Fruit fly (Drosophila melanogaster) whole organism, embryonic: ENCODE data around the gene CG7058.
A peak's percentile ranks its signal among the peaks of the same experiment; 100 is the strongest.

ENCODE experiments used
- ATbp ChIP-seq: fragments of 200-800 bp; sonication (Bioruptor generic); optimal IDR thresholded peaks from 2 replicates; lab custom pipeline; 2017; ENCODE audit warnings: missing biosample characterization, mild to moderate bottlenecking, missing genetic modification characterization, missing genetic modification reagents
- Antp ChIP-seq: fragments of 200-800 bp; sonication (Bioruptor generic); optimal IDR thresholded peaks from 3 replicates; lab custom pipeline; 2016; ENCODE audit warnings: missing biosample characterization, missing genetic modification characterization
- CG10654 ChIP-seq: fragments of 200-800 bp; sonication (Bioruptor generic); optimal IDR thresholded peaks from 2 replicates; lab custom pipeline; 2016; ENCODE audit warnings: missing biosample characterization, missing genetic modification characterization
- CG11560 ChIP-seq: fragments of 200-800 bp; sonication (Bioruptor generic); IDR thresholded peaks from 3 replicates; pipeline ENCODE4 v1.3.6; 2022; ENCODE audit warnings: missing biosample characterization, missing genetic modification characterization
- CG1233 ChIP-seq: fragments of 200-800 bp; sonication (Bioruptor generic); optimal IDR thresholded peaks from 4 replicates; lab custom pipeline; 2018; ENCODE audit warnings: missing biosample characterization, mild to moderate bottlenecking, missing genetic modification characterization
- CG15601 ChIP-seq: fragments of 200-800 bp; sonication (Bioruptor generic); optimal IDR thresholded peaks from 3 replicates; lab custom pipeline; 2019; ENCODE audit warnings: missing biosample characterization, mild to moderate bottlenecking, missing genetic modification characterization, moderate library complexity
- CG15696 ChIP-seq: fragments of 200-800 bp; sonication (Bioruptor generic); optimal IDR thresholded peaks from 2 replicates; lab custom pipeline; 2019; ENCODE audit warnings: missing biosample characterization, mild to moderate bottlenecking, missing genetic modification characterization, moderate library complexity
- CG16815 ChIP-seq: fragments of 200-800 bp; sonication (Bioruptor generic); optimal IDR thresholded peaks from 3 replicates; lab custom pipeline; 2017; ENCODE audit warnings: missing biosample characterization, mild to moderate bottlenecking, missing genetic modification characterization
- CG2678 ChIP-seq: fragments of 200-800 bp; sonication (Bioruptor generic); optimal IDR thresholded peaks from 3 replicates; lab custom pipeline; 2019; ENCODE audit warnings: missing biosample characterization, mild to moderate bottlenecking, missing genetic modification characterization, moderate library complexity
- CG30431 ChIP-seq: fragments of 200-800 bp; sonication (Bioruptor generic); optimal IDR thresholded peaks from 2 replicates; lab custom pipeline; 2017; ENCODE audit warnings: missing biosample characterization, missing genetic modification characterization
- CG31441 ChIP-seq: fragments of 200-800 bp; sonication (Bioruptor generic); IDR thresholded peaks from 2 replicates; pipeline ENCODE4 v1.3.6; 2022; ENCODE audit warnings: missing biosample characterization, missing genetic modification characterization
- CG4360 ChIP-seq: fragments of 200-800 bp; sonication (Bioruptor generic); IDR thresholded peaks from 2 replicates; pipeline ENCODE4 v1.3.6; 2022; ENCODE audit warnings: missing biosample characterization, missing genetic modification characterization
- CG6683 ChIP-seq: fragments of 200-800 bp; sonication (Bioruptor generic); optimal IDR thresholded peaks from 2 replicates; lab custom pipeline; 2017; ENCODE audit warnings: missing biosample characterization, mild to moderate bottlenecking, missing genetic modification characterization, missing genetic modification reagents
- CG9609 ChIP-seq: fragments of 200-800 bp; sonication (Bioruptor generic); optimal IDR thresholded peaks from 3 replicates; lab custom pipeline; 2016; ENCODE audit warnings: missing biosample characterization, missing genetic modification characterization
- CG9876 ChIP-seq: fragments of 200-800 bp; sonication (Bioruptor generic); optimal IDR thresholded peaks from 2 replicates; lab custom pipeline; 2016; ENCODE audit warnings: missing biosample characterization, missing genetic modification characterization
- CHES-1-like ChIP-seq: fragments of 200-800 bp; sonication (Bioruptor generic); optimal IDR thresholded peaks from 2 replicates; lab custom pipeline; 2016; ENCODE audit warnings: missing biosample characterization, missing genetic modification characterization
- Dip2 ChIP-seq: fragments of 200-800 bp; sonication (Bioruptor generic); IDR thresholded peaks from 2 replicates; pipeline ENCODE4 v1.3.6; 2022; ENCODE audit warnings: missing biosample characterization, missing genetic modification characterization
- Ets65A ChIP-seq: fragments of 200-800 bp; sonication (Bioruptor generic); peaks from one replicate; lab custom pipeline; 2016; ENCODE audit warnings: missing biosample characterization, missing genetic modification characterization
- Fer1 ChIP-seq: fragments of 200-800 bp; sonication (Bioruptor generic); optimal IDR thresholded peaks from 2 replicates; lab custom pipeline; 2017; ENCODE audit warnings: missing biosample characterization, mild to moderate bottlenecking, missing genetic modification characterization
- Hand ChIP-seq: fragments of 200-800 bp; sonication (Bioruptor generic); optimal IDR thresholded peaks from 2 replicates; lab custom pipeline; 2017; ENCODE audit warnings: mild to moderate bottlenecking, missing biosample characterization, missing genetic modification reagents, missing genetic modification characterization
- Lim3 ChIP-seq: fragments of 200-800 bp; sonication (Bioruptor generic); IDR thresholded peaks from 2 replicates; pipeline ENCODE4 v1.3.6; 2022; ENCODE audit warnings: missing biosample characterization, missing genetic modification characterization
- MBD-R2 ChIP-seq: fragments of 200-800 bp; sonication (Bioruptor generic); IDR thresholded peaks from 2 replicates; pipeline ENCODE4 v1.3.6; 2022; ENCODE audit warnings: missing biosample characterization, missing genetic modification characterization
- Med ChIP-seq: fragments of 200-800 bp; sonication (Bioruptor generic); peaks from one replicate; lab custom pipeline; 2016; ENCODE audit warnings: missing biosample characterization, missing genetic modification characterization, mild to moderate bottlenecking, inconsistent platforms, moderate library complexity
- NFAT ChIP-seq: fragments of 200-800 bp; sonication (Bioruptor generic); IDR thresholded peaks from 2 replicates; pipeline ENCODE4 v1.3.6; 2022; ENCODE audit warnings: missing biosample characterization, missing genetic modification characterization
- Nf-YC ChIP-seq: fragments of 200-800 bp; optimal IDR thresholded peaks from 3 replicates; lab custom pipeline; 2019; ENCODE audit warnings: missing biosample characterization, mild to moderate bottlenecking, missing genetic modification characterization, moderate library complexity
- bab2 ChIP-seq: fragments of 200-800 bp; sonication (Bioruptor generic); optimal IDR thresholded peaks from 2 replicates; lab custom pipeline; 2016; ENCODE audit warnings: missing biosample characterization, missing genetic modification characterization
- bsh ChIP-seq, 2 experiments: fragments of 200-800 bp; sonication (Bioruptor generic); optimal IDR thresholded peaks; 2 replicates each; lab custom pipeline; 2017 to 2018; ENCODE audit warnings: mild to moderate bottlenecking in 2 of 2, missing biosample characterization in 2 of 2, missing genetic modification characterization in 2 of 2, moderate library complexity in 1 of 2
- caup ChIP-seq: fragments of 200-800 bp; sonication (Bioruptor generic); optimal IDR thresholded peaks from 3 replicates; lab custom pipeline; 2017; ENCODE audit warnings: missing biosample characterization, mild to moderate bottlenecking, missing genetic modification characterization, moderate library complexity; ENCODE audit not compliant: severe bottlenecking
- eve ChIP-seq, 2 experiments: fragments of >200 bp; optimal IDR thresholded peaks; 2 replicates each; lab custom pipeline; 2017; ENCODE audit warnings: missing biosample characterization in 2 of 2, missing genetic modification characterization in 2 of 2
- ewg ChIP-seq: fragments of 200-800 bp; sonication (Bioruptor generic); optimal IDR thresholded peaks from 3 replicates; lab custom pipeline; 2017; ENCODE audit warnings: mild to moderate bottlenecking, missing biosample characterization, missing genetic modification reagents, missing genetic modification characterization
- eyg ChIP-seq: fragments of 200-800 bp; sonication (Bioruptor generic); optimal IDR thresholded peaks from 3 replicates; lab custom pipeline; 2016; ENCODE audit warnings: missing biosample characterization, missing genetic modification characterization
- fd102C ChIP-seq: fragments of 200-800 bp; sonication (Bioruptor generic); optimal IDR thresholded peaks from 2 replicates; lab custom pipeline; 2018; ENCODE audit warnings: missing biosample characterization, mild to moderate bottlenecking, missing genetic modification characterization, moderate library complexity
- fu2 ChIP-seq: fragments of 200-800 bp; sonication (Bioruptor generic); optimal IDR thresholded peaks from 2 replicates; lab custom pipeline; 2016; ENCODE audit warnings: missing biosample characterization, missing genetic modification characterization
- gem ChIP-seq: fragments of 200-800 bp; sonication (Bioruptor generic); optimal IDR thresholded peaks from 2 replicates; lab custom pipeline; 2019; ENCODE audit warnings: missing biosample characterization, mild to moderate bottlenecking, missing genetic modification characterization, moderate library complexity
- mirr ChIP-seq: fragments of 200-800 bp; sonication (Bioruptor generic); optimal IDR thresholded peaks from 3 replicates; lab custom pipeline; 2018; ENCODE audit warnings: missing biosample characterization, mild to moderate bottlenecking, missing genetic modification characterization
- mld ChIP-seq: fragments of 200-800 bp; sonication (Bioruptor generic); IDR thresholded peaks from 3 replicates; pipeline ENCODE4 v1.3.6; 2022; ENCODE audit warnings: missing biosample characterization, missing genetic modification characterization; ENCODE audit not compliant: partially characterized antibody
- nau ChIP-seq: fragments of 200-800 bp; sonication (Bioruptor generic); optimal IDR thresholded peaks from 3 replicates; lab custom pipeline; 2017; ENCODE audit warnings: missing biosample characterization, mild to moderate bottlenecking, missing genetic modification characterization, missing genetic modification reagents
- nmo ChIP-seq: fragments of 200-800 bp; sonication (Bioruptor generic); optimal IDR thresholded peaks from 2 replicates; lab custom pipeline; 2018; ENCODE audit warnings: missing biosample characterization, mild to moderate bottlenecking, missing genetic modification characterization, moderate library complexity
- org-1 ChIP-seq: fragments of 200-800 bp; sonication (Bioruptor generic); optimal IDR thresholded peaks from 2 replicates; lab custom pipeline; 2017; ENCODE audit warnings: missing biosample characterization, missing genetic modification characterization
- psq ChIP-seq: fragments of 200-800 bp; sonication (Bioruptor generic); optimal IDR thresholded peaks from 2 replicates; lab custom pipeline; 2017; ENCODE audit warnings: missing biosample characterization, missing genetic modification characterization
- pum ChIP-seq: fragments of 200-800 bp; sonication (Bioruptor generic); optimal IDR thresholded peaks from 2 replicates; lab custom pipeline; 2016; ENCODE audit warnings: missing biosample characterization, missing genetic modification characterization
- rib ChIP-seq: fragments of 200-800 bp; sonication (Bioruptor generic); IDR thresholded peaks from 2 replicates; pipeline ENCODE4 v1.3.6; 2022; ENCODE audit warnings: missing biosample characterization, missing genetic modification characterization
- ro ChIP-seq: fragments of 200-800 bp; sonication (Bioruptor generic); IDR thresholded peaks from 2 replicates; pipeline ENCODE4 v1.3.6; 2022; ENCODE audit warnings: missing biosample characterization, missing genetic modification characterization
- row ChIP-seq: fragments of 200-800 bp; sonication (Bioruptor generic); IDR thresholded peaks from 3 replicates; pipeline ENCODE4 v1.3.6; 2022; ENCODE audit warnings: missing biosample characterization, missing genetic modification characterization
- sd ChIP-seq: fragments of 200-800 bp; sonication (Bioruptor generic); optimal IDR thresholded peaks from 3 replicates; lab custom pipeline; 2018; ENCODE audit warnings: missing biosample characterization, mild to moderate bottlenecking, missing genetic modification characterization, moderate library complexity
- sisA ChIP-seq: fragments of 200-800 bp; sonication (Bioruptor generic); IDR thresholded peaks from 2 replicates; pipeline ENCODE4 v1.3.6; 2022; ENCODE audit warnings: missing biosample characterization, missing genetic modification characterization
- sob ChIP-seq: fragments of 200-800 bp; sonication (Bioruptor generic); IDR thresholded peaks from 2 replicates; pipeline ENCODE4 v1.3.6; 2022; ENCODE audit warnings: missing biosample characterization, missing genetic modification characterization
- sr ChIP-seq: fragments of 200-800 bp; sonication (Bioruptor generic); IDR thresholded peaks from 3 replicates; pipeline ENCODE4 v1.3.6; 2022; ENCODE audit warnings: missing biosample characterization, missing genetic modification characterization
- trem ChIP-seq: fragments of 200-800 bp; optimal IDR thresholded peaks from 3 replicates; lab custom pipeline; 2019; ENCODE audit warnings: missing biosample characterization, mild to moderate bottlenecking, missing genetic modification characterization, moderate library complexity
- zen ChIP-seq: fragments of 200-800 bp; sonication (Bioruptor generic); optimal IDR thresholded peaks from 3 replicates; lab custom pipeline; 2018; ENCODE audit warnings: missing biosample characterization, mild to moderate bottlenecking, missing genetic modification characterization, moderate library complexity

The CG7058 gene

DNA sequence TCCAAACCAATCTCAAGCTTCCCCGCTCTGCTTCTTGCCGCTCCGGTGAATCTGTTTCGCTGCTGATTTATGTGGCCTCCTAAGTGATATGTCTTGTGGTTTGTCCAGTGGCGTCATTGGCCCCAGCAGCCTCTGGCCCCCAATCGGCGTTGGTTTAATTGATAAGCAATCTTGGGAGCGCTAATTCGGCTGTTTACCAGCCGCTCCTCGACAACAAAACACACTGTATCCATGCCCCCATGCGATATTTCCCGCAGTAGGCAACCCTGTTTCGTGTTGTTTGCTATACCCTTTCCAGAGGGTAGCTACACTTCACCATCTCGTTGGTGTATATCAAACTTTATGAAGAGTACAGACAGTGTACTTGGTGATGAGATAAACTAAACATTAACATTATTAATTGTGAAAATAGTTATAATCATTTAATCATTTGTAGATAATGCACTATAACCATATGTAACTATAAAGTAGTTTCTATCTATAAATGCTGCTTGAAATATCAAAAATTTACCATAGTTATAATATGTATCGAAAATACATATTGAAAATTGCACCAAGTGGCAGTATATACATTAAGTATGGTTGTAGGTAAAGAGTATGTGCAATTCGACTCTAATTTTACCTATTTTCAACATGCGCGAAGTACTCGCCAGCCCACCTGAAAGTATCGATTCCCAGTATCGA is 42.0 kb downstream of the CG7058 start, which contains the start of gene shop (continued):
- peak; percentile 58 for TF ChIP-seq sd (tag; lab: Kevin White, UChicago)
- TF ChIP-seq row (GFP tag; lab: Robert Waterston, UW): peak; percentile 93
- TF ChIP-seq Med: peak; percentile 90
- peak; percentile 68 for TF ChIP-seq caup (GFP tag; lab: Kevin White, UChicago)
- peak; percentile 97 for TF ChIP-seq Ets65A (GFP tag; lab: Kevin White, UChicago)
- TF ChIP-seq mirr (GFP tag; lab: Kevin White, UChicago): peak; percentile 59
- TF ChIP-seq ro: no peak
- peak; percentile 77 for TF ChIP-seq fu2 (GFP tag; lab: Kevin White, UChicago)
- TF ChIP-seq CG15696 (tag; lab: Kevin White, UChicago): peak; percentile 64
- peak; percentile 78 to 81 for TF ChIP-seq bsh (GFP tag; optimal IDR thresholded peaks at IDR 0.05; lab: Kevin White, UChicago)
- peak; percentile 31 for TF ChIP-seq psq (GFP tag; lab: Kevin White, UChicago)
- peak; percentile 78 for TF ChIP-seq CG16815 (GFP tag; lab: Kevin White, UChicago)
- peak; percentile 49 for TF ChIP-seq CG9876
- TF ChIP-seq Fer1 (GFP tag; lab: Kevin White, UChicago): peak; percentile 84
- TF ChIP-seq sob (GFP tag; lab: Robert Waterston, UW): peak; percentile 76
- peak; percentile 93 for TF ChIP-seq nmo
- no peak for TF ChIP-seq CG4360 (GFP tag; lab: Robert Waterston, UW)
- peak; percentile 64 for TF ChIP-seq pum (GFP tag; lab: Kevin White, UChicago)
- TF ChIP-seq Hand (GFP tag; lab: Kevin White, UChicago): peak; percentile 83
- TF ChIP-seq CG6683: peak; percentile 60
- TF ChIP-seq sr (GFP tag; lab: Robert Waterston, UW): 0 out of 3 replicates have a peak, but pooled peaks have one; percentile 34
- no peak for TF ChIP-seq nau (GFP tag; lab: Kevin White, UChicago)
- TF ChIP-seq eve (GFP tag; optimal IDR thresholded peaks at IDR 0.05; lab: Kevin White, UChicago): no peak
- peak; percentile 76 for TF ChIP-seq CG15601 (tag; lab: Kevin White, UChicago)
- TF ChIP-seq bab2 (GFP tag; lab: Kevin White, UChicago): peak; percentile 61
- TF ChIP-seq CG9609 (GFP tag; lab: Kevin White, UChicago): peak; percentile 64
- peak; percentile 43 for TF ChIP-seq Antp
- no peak for TF ChIP-seq mld (GFP tag; lab: Robert Waterston, UW)
- TF ChIP-seq CG10654 (GFP tag; lab: Kevin White, UChicago): peak; percentile 70
- peak; percentile 75 for TF ChIP-seq ewg (GFP tag; lab: Kevin White, UChicago)
- no peak for TF ChIP-seq Lim3 (GFP tag; lab: Robert Waterston, UW)
- TF ChIP-seq NFAT (GFP tag; lab: Robert Waterston, UW): peak; percentile 61; the same call in 1 of the 2 replicates
- 0 out of 3 replicates have a peak, but pooled peaks have one; percentile 29 for TF ChIP-seq CG11560 (tag; lab: Robert Waterston, UW)
- TF ChIP-seq ATbp (GFP tag; lab: Kevin White, UChicago): peak; percentile 81
- TF ChIP-seq rib (GFP tag; lab: Robert Waterston, UW): no peak
- peak; percentile 59 for TF ChIP-seq CG30431 (GFP tag; lab: Kevin White, UChicago)
- peak; percentile 61 for TF ChIP-seq zen (tag; lab: Kevin White, UChicago)
- no peak for TF ChIP-seq fd102C
- TF ChIP-seq sisA (GFP tag; lab: Robert Waterston, UW): peak; percentile 83
- no peak for TF ChIP-seq Dip2 (GFP tag; lab: Robert Waterston, UW)
- peak; percentile 68 for TF ChIP-seq trem (tag; lab: Kevin White, UChicago)
- peak; percentile 93 for TF ChIP-seq gem (tag; lab: Kevin White, UChicago)
- TF ChIP-seq CG31441 (GFP tag; lab: Robert Waterston, UW): peak; percentile 94
- TF ChIP-seq CG2678 (tag; lab: Kevin White, UChicago): peak; percentile 94
- TF ChIP-seq CHES-1-like (GFP tag; lab: Kevin White, UChicago): peak; percentile 52
- peak; percentile 80 for TF ChIP-seq Nf-YC
- peak; percentile 84 for TF ChIP-seq CG1233
- no peak for TF ChIP-seq eyg (GFP tag; lab: Kevin White, UChicago)
- peak; percentile 54; the same call in 1 of the 2 replicates for TF ChIP-seq MBD-R2 (GFP tag; lab: Robert Waterston, UW)
- peak; percentile 80 for TF ChIP-seq org-1 (GFP tag; lab: Kevin White, UChicago)
